Fruit fly (Drosophila melanogaster) ovary, adult (tissue): ENCODE data around the gene CG15892.

Experiments used
- CG17801 ChIP-seq: fragments of 200-800 bp; optimal IDR thresholded peaks from 2 replicates; lab custom pipeline; 2019; ENCODE audit warnings: missing biosample characterization, mild to moderate bottlenecking, missing genetic modification characterization, moderate library complexity; ENCODE audit not compliant: partially characterized antibody

CG15892 gene

dm6 chrX:6294243-6294642 is at the start of gene CG15892:
Gene CG15892 (minus strand): TSS chrX:6294343.
- TF ChIP-seq CG17801 (GFP tag; lab: Kevin White, UChicago), result no peak

dm6 chrX:6343323-6343722 is 49.2 kb upstream of the CG15892 start:
- no peak for TF ChIP-seq CG17801 (GFP tag; lab: Kevin White, UChicago)

dm6 chrX:6341678-6342077 is 47.5 kb upstream of the CG15892 start:
- peak; percentile 15 for TF ChIP-seq CG17801 (GFP tag; lab: Kevin White, UChicago)

dm6 chrX:6340593-6341068 is 46.5 kb upstream of the CG15892 start:
- TF ChIP-seq CG17801 (GFP tag; lab: Kevin White, UChicago), result peak; percentile 92

- peak; percentile 60 for TF ChIP-seq CG17801 (GFP tag; lab: Kevin White, UChicago)
These were observed 45.9 kb upstream of the CG15892 start for dm6 chrX:6339970-6340548.

- TF ChIP-seq CG17801 (GFP tag; lab: Kevin White, UChicago), result no peak
These were observed 44.8 kb upstream of the CG15892 start for dm6 chrX:6338738-6339614.

- TF ChIP-seq CG17801 (GFP tag; lab: Kevin White, UChicago), result no peak
These were observed 43.6 kb upstream of the CG15892 start, which contains the start of gene CG3842 for dm6 chrX:6337702-6338101. Gene CG3842 (plus strand): TSS chrX:6337762.

dm6 chrX:6334945-6335344 is 40.8 kb upstream of the CG15892 start:
- TF ChIP-seq CG17801 (GFP tag; lab: Kevin White, UChicago), result no peak

- no peak for TF ChIP-seq CG17801 (GFP tag; lab: Kevin White, UChicago)
These were observed 39.0 kb upstream of the CG15892 start for dm6 chrX:6332988-6333719.

- TF ChIP-seq CG17801 (GFP tag; lab: Kevin White, UChicago), result peak; percentile 83
These were observed 36.3 kb upstream of the CG15892 start, which contains the start of gene CG42240 for dm6 chrX:6330369-6330949. Gene CG42240 (plus strand): TSS chrX:6330842.

- TF ChIP-seq CG17801 (GFP tag; lab: Kevin White, UChicago), result no peak
These were observed 22.8 kb upstream of the CG15892 start for dm6 chrX:6316858-6317474.

dm6 chrX:6315583-6315982 is 21.4 kb upstream of the CG15892 start:
- TF ChIP-seq CG17801 (GFP tag; lab: Kevin White, UChicago), result no peak

dm6 chrX:6311516-6311915 is 17.4 kb upstream of the CG15892 start:
- no peak for TF ChIP-seq CG17801 (GFP tag; lab: Kevin White, UChicago)

dm6 chrX:6310408-6310807 is 16.3 kb upstream of the CG15892 start:
- no peak for TF ChIP-seq CG17801 (GFP tag; lab: Kevin White, UChicago)
